Fruit fly (Drosophila melanogaster): ENCODE measurements around the gene Tbc1d15-17.
A peak's percentile ranks its signal among the peaks of the same experiment; 100 is the strongest.

Gene Tbc1d15-17

dm6 chr2L:171499-172250 is 35.3 kb upstream of the Tbc1d15-17 start (continued):
- no peak for TF ChIP-seq nau (GFP tag; optimal IDR thresholded peaks at IDR 0.05)
- no peak for TF ChIP-seq nerfin-2 (GFP tag; IDR thresholded peaks at IDR 0.05; ENCODE audit: partially characterized antibody)
- TF ChIP-seq Stat92E (GFP tag; optimal IDR thresholded peaks at IDR 0.05), result no peak
- TF ChIP-seq abd-A (tag; optimal IDR thresholded peaks at IDR 0.05), result peak; percentile 33
- no peak for TF ChIP-seq unc-4 (GFP tag; IDR thresholded peaks at IDR 0.05; ENCODE audit: partially characterized antibody)
- TF ChIP-seq CG3995 (GFP tag; optimal IDR thresholded peaks at IDR 0.05), result no peak
- TF ChIP-seq CG8924 (tag; optimal IDR thresholded peaks at IDR 0.05), result peak; percentile 18
- TF ChIP-seq ase (GFP tag; IDR thresholded peaks at IDR 0.05), result no peak
- TF ChIP-seq CG1233 (GFP tag; optimal IDR thresholded peaks at IDR 0.05), result peak; percentile 14
- no peak for TF ChIP-seq Mrtf (GFP tag; IDR thresholded peaks at IDR 0.05)
- TF ChIP-seq CG30403 (GFP tag; optimal IDR thresholded peaks at IDR 0.05), result no peak
- no peak for TF ChIP-seq CG32772 (GFP tag; IDR thresholded peaks at IDR 0.05)
- TF ChIP-seq CG4328 (GFP tag; optimal IDR thresholded peaks at IDR 0.05), result no peak
- TF ChIP-seq CG10267 (tag; optimal IDR thresholded peaks at IDR 0.05), result no peak
- TF ChIP-seq nmo (GFP tag; optimal IDR thresholded peaks at IDR 0.05), result no peak
- TF ChIP-seq CG10543 (GFP tag; optimal IDR thresholded peaks at IDR 0.05), result peak; percentile 25
- TF ChIP-seq Max (GFP tag; optimal IDR thresholded peaks at IDR 0.05), result no peak
- TF ChIP-seq CG4282 (GFP tag; optimal IDR thresholded peaks at IDR 0.05), result no peak
- TF ChIP-seq CG13287 (GFP tag; IDR thresholded peaks at IDR 0.05; ENCODE audit: partially characterized antibody), result no peak
- no peak for TF ChIP-seq aop (GFP tag; IDR thresholded peaks at IDR 0.05)
- no peak for TF ChIP-seq usp (GFP tag; optimal IDR thresholded peaks at IDR 0.05)
- TF ChIP-seq cwo (GFP tag; optimal IDR thresholded peaks at IDR 0.05), result no peak
- TF ChIP-seq CG13894 (tag; optimal IDR thresholded peaks at IDR 0.05), result peak; percentile 73
- TF ChIP-seq gce (GFP tag; IDR thresholded peaks at IDR 0.05), result no peak
- TF ChIP-seq CrebB (tag; optimal IDR thresholded peaks at IDR 0.05), result no peak
- no peak for TF ChIP-seq CG14667 (GFP tag; IDR thresholded peaks at IDR 0.05)
- no peak for TF ChIP-seq fd3F (GFP tag; optimal IDR thresholded peaks at IDR 0.05)
- TF ChIP-seq mam (GFP tag; optimal IDR thresholded peaks at IDR 0.05), result no peak
- TF ChIP-seq CG9437 (GFP tag; optimal IDR thresholded peaks at IDR 0.05), result no peak
- TF ChIP-seq CG2712 (tag; optimal IDR thresholded peaks at IDR 0.05), result no peak
- TF ChIP-seq otp (GFP tag; IDR thresholded peaks at IDR 0.05), result no peak
- no peak for TF ChIP-seq CG17385 (GFP tag; optimal IDR thresholded peaks at IDR 0.05)
- TF ChIP-seq CG12104 (GFP tag; optimal IDR thresholded peaks at IDR 0.05), result no peak
- TF ChIP-seq slp2 (GFP tag; optimal IDR thresholded peaks at IDR 0.05), result no peak
- no peak for TF ChIP-seq CG14050 (GFP tag; IDR thresholded peaks at IDR 0.05)
- no peak for TF ChIP-seq jigr1 (GFP tag; IDR thresholded peaks at IDR 0.05)
- TF ChIP-seq sens-2 (GFP tag; IDR thresholded peaks at IDR 0.05), result no peak
- TF ChIP-seq run (tag; optimal IDR thresholded peaks at IDR 0.05), result no peak
- TF ChIP-seq so (GFP tag; IDR thresholded peaks at IDR 0.05), result no peak
- TF ChIP-seq CG14965 (GFP tag; optimal IDR thresholded peaks at IDR 0.05; ENCODE audit: borderline replicate concordance), result no peak
- TF ChIP-seq dm (GFP tag; optimal IDR thresholded peaks at IDR 0.05), result no peak
- no peak for TF ChIP-seq CG16863 (GFP tag; optimal IDR thresholded peaks at IDR 0.05)
- peak; percentile 4 for TF ChIP-seq scrt (GFP tag; optimal IDR thresholded peaks at IDR 0.05)
- no peak for TF ChIP-seq NfI (GFP tag; optimal IDR thresholded peaks at IDR 0.05)
- TF ChIP-seq mirr (GFP tag; optimal IDR thresholded peaks at IDR 0.05), result peak; percentile 56
- no peak for TF ChIP-seq Aef1 (GFP tag; IDR thresholded peaks at IDR 0.05)
- TF ChIP-seq MTF-1 (GFP tag; optimal IDR thresholded peaks at IDR 0.05; ENCODE audit: borderline replicate concordance), result no peak
- TF ChIP-seq CG12219 (GFP tag; optimal IDR thresholded peaks at IDR 0.05), result no peak
- no peak for TF ChIP-seq inv (GFP tag; IDR thresholded peaks at IDR 0.05; ENCODE audit: partially characterized antibody)
- TF ChIP-seq ken (GFP tag; IDR thresholded peaks at IDR 0.05), result no peak
